Fruit fly (Drosophila melanogaster) whole organism, prepupa: ENCODE measurements around the gene CG14989.
A peak's percentile ranks its signal among the peaks of the same experiment; 100 is the strongest.

Source experiments
- CG11762 ChIP-seq: fragments of 200-800 bp; sonication (Bioruptor generic); optimal IDR thresholded peaks from 3 replicates; lab custom pipeline; 2016; ENCODE audit warnings: missing biosample characterization, missing genetic modification characterization; ENCODE audit not compliant: insufficient read depth
- CG1621 ChIP-seq: fragments of 200-800 bp; sonication (Bioruptor generic); optimal IDR thresholded peaks from 3 replicates; lab custom pipeline; 2018; ENCODE audit warnings: missing biosample characterization, mild to moderate bottlenecking, missing genetic modification characterization
- CG16779 ChIP-seq: fragments of 200-800 bp; sonication (Bioruptor generic); optimal IDR thresholded peaks from 3 replicates; lab custom pipeline; 2017; ENCODE audit warnings: missing biosample characterization, mild to moderate bottlenecking, missing genetic modification characterization
- CG3032 ChIP-seq: fragments of 200-800 bp; optimal IDR thresholded peaks from 2 replicates; lab custom pipeline; 2019; ENCODE audit warnings: missing biosample characterization, mild to moderate bottlenecking, missing genetic modification characterization, moderate library complexity
- CG32006 ChIP-seq: fragments of 200-800 bp; sonication (Bioruptor generic); optimal IDR thresholded peaks from 3 replicates; lab custom pipeline; 2017; ENCODE audit warnings: missing biosample characterization, mild to moderate bottlenecking, missing genetic modification characterization
- CG34406 ChIP-seq: fragments of 200-800 bp; sonication (Bioruptor generic); optimal IDR thresholded peaks from 3 replicates; lab custom pipeline; 2016; ENCODE audit warnings: missing biosample characterization, missing genetic modification characterization
- CG3919 ChIP-seq: fragments of 200-800 bp; sonication (Bioruptor generic); optimal IDR thresholded peaks from 3 replicates; lab custom pipeline; 2016; ENCODE audit warnings: missing biosample characterization, missing genetic modification characterization
- CG6163 ChIP-seq: fragments of 200-800 bp; sonication (Bioruptor generic); IDR thresholded peaks from 3 replicates; pipeline ENCODE4 v1.3.6; 2022; ENCODE audit warnings: missing biosample characterization, missing genetic modification characterization
- CG6276 ChIP-seq: fragments of 200-800 bp; sonication (Bioruptor generic); optimal IDR thresholded peaks from 2 replicates; lab custom pipeline; 2017; ENCODE audit warnings: missing biosample characterization, mild to moderate bottlenecking, missing genetic modification characterization
- CG6808 ChIP-seq: fragments of 200-800 bp; sonication (Bioruptor generic); optimal IDR thresholded peaks from 3 replicates; lab custom pipeline; 2017; ENCODE audit warnings: missing biosample characterization, missing genetic modification characterization, mild to moderate bottlenecking, moderate library complexity, missing genetic modification reagents
- CG6854 ChIP-seq: fragments of 200-800 bp; sonication (Bioruptor generic); optimal IDR thresholded peaks from 2 replicates; lab custom pipeline; 2017; ENCODE audit warnings: missing biosample characterization, mild to moderate bottlenecking, missing genetic modification characterization
- CG8119 ChIP-seq: fragments of 200-800 bp; sonication (Bioruptor generic); IDR thresholded peaks from 3 replicates; pipeline ENCODE4 v1.3.6; 2022; ENCODE audit warnings: missing biosample characterization, missing genetic modification characterization
- CG8632 ChIP-seq: fragments of 200-800 bp; sonication (Bioruptor generic); optimal IDR thresholded peaks from 3 replicates; lab custom pipeline; 2016; ENCODE audit warnings: missing biosample characterization, missing genetic modification characterization
- Eip78C ChIP-seq: fragments of 200-800 bp; sonication (Bioruptor generic); peaks from one replicate; lab custom pipeline; 2016; ENCODE audit warnings: missing biosample characterization, missing genetic modification characterization
- Ets21C ChIP-seq: fragments of 200-800 bp; sonication (Bioruptor generic); optimal IDR thresholded peaks from 3 replicates; lab custom pipeline; 2016; ENCODE audit warnings: missing biosample characterization, missing genetic modification characterization
- Ets96B ChIP-seq: fragments of 200-800 bp; optimal IDR thresholded peaks from 2 replicates; lab custom pipeline; 2019; ENCODE audit warnings: missing biosample characterization, mild to moderate bottlenecking, missing genetic modification characterization, moderate library complexity
- Hr38 ChIP-seq: sonication (Bioruptor generic); optimal IDR thresholded peaks from 2 replicates; lab custom pipeline; 2016; ENCODE audit warnings: missing biosample characterization, missing genetic modification characterization
- Hr4 ChIP-seq: fragments of 200-800 bp; sonication (Bioruptor generic); optimal IDR thresholded peaks from 3 replicates; lab custom pipeline; 2016; ENCODE audit warnings: missing biosample characterization, missing genetic modification characterization
- Lpt ChIP-seq: fragments of 200-800 bp; sonication (Bioruptor generic); optimal IDR thresholded peaks from 3 replicates; lab custom pipeline; 2016; ENCODE audit warnings: missing biosample characterization, missing genetic modification characterization
- Met ChIP-seq: fragments of 200-800 bp; sonication (Bioruptor generic); optimal IDR thresholded peaks from 3 replicates; lab custom pipeline; 2016; ENCODE audit warnings: missing biosample characterization, missing genetic modification characterization
- Smox ChIP-seq: fragments of 200-800 bp; sonication (Bioruptor generic); optimal IDR thresholded peaks from 3 replicates; lab custom pipeline; 2016; ENCODE audit warnings: missing biosample characterization, missing genetic modification characterization
- acj6 ChIP-seq: fragments of 200-800 bp; sonication (Bioruptor generic); optimal IDR thresholded peaks from 3 replicates; lab custom pipeline; 2016; ENCODE audit warnings: missing biosample characterization, missing genetic modification characterization
- dac ChIP-seq: fragments of 200-800 bp; sonication (Bioruptor generic); optimal IDR thresholded peaks from 2 replicates; lab custom pipeline; 2017; ENCODE audit warnings: missing biosample characterization, mild to moderate bottlenecking, missing genetic modification characterization
- eg ChIP-seq: fragments of 200-800 bp; sonication (Bioruptor generic); IDR thresholded peaks from 3 replicates; pipeline ENCODE4 v1.3.6; 2022; ENCODE audit warnings: missing biosample characterization, missing genetic modification characterization
- esn ChIP-seq: fragments of 200-800 bp; sonication (Bioruptor generic); optimal IDR thresholded peaks from 2 replicates; lab custom pipeline; 2016; ENCODE audit warnings: missing biosample characterization, mild to moderate bottlenecking, missing genetic modification characterization, moderate library complexity
- fd59A ChIP-seq: fragments of 200-800 bp; sonication (Bioruptor generic); optimal IDR thresholded peaks from 2 replicates; lab custom pipeline; 2017; ENCODE audit warnings: missing biosample characterization, mild to moderate bottlenecking, missing genetic modification characterization, missing genetic modification reagents
- fd85E ChIP-seq: fragments of 200-800 bp; sonication (Bioruptor generic); optimal IDR thresholded peaks from 3 replicates; lab custom pipeline; 2016; ENCODE audit warnings: missing biosample characterization, missing genetic modification characterization
- lz ChIP-seq: fragments of 200-800 bp; sonication (Bioruptor generic); optimal IDR thresholded peaks from 3 replicates; lab custom pipeline; 2016; ENCODE audit warnings: missing biosample characterization, missing genetic modification characterization
- pdm3 ChIP-seq: fragments of 200-800 bp; sonication (Bioruptor generic); optimal IDR thresholded peaks from 3 replicates; lab custom pipeline; 2016; ENCODE audit warnings: missing biosample characterization, missing genetic modification characterization
- ss ChIP-seq, 2 experiments: fragments of 200-800 bp; sonication (Bioruptor generic); optimal IDR thresholded peaks; 2 replicates in 1 of 2; 3 replicates in 1 of 2; lab custom pipeline; 2017 to 2018; ENCODE audit warnings: mild to moderate bottlenecking in 2 of 2, missing biosample characterization in 2 of 2, missing genetic modification characterization in 2 of 2, moderate library complexity in 1 of 2
- svp ChIP-seq: fragments of 200-800 bp; sonication (Bioruptor generic); peaks from one replicate; lab custom pipeline; 2016; ENCODE audit warnings: missing biosample characterization, missing genetic modification characterization

Gene CG14989

DNA sequence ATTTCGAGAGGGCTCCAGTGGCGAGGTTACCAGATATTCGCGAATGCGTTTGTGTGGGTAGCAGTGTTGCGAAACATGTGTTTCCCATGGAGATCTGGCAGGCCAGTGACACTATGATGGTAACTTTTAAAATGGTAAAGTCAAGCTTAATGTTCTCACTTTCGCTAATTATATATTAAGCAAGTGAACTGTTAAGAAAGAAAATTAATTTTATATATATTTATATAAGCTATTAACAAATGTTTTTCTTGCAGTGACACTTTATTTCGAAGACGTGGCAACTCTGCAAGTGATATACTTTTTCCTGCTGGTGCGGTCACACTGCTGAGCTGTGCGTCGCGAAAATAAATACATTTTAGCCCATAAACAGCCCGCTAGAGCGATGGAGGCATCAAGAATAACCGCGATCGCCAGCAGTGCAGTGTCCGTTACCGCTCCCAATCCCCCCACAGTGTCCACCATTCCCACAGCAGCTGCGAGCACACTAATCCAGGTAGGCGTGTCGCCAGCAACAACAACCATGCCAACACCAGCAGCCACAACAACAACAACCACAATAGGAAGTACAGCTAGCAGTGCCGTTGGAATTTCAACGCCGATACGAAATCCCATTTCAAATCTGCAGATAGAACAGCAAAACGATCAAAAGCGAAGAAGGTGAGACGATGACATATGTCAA, 47.0 kb upstream of the CG14989 start, which contains the start of the genes CG11593 and Rcd5 (continued):
- TF ChIP-seq CG8632 (peak; percentile 24), fd85E (GFP tag; lab: Kevin White, UChicago) (no peak), esn (GFP tag; lab: Kevin White, UChicago) (no peak), CG1621 (tag; lab: Kevin White, UChicago) (no peak), CG34406 (no peak), CG32006 (peak; percentile 66), pdm3 (GFP tag; lab: Kevin White, UChicago) (no peak)

DNA sequence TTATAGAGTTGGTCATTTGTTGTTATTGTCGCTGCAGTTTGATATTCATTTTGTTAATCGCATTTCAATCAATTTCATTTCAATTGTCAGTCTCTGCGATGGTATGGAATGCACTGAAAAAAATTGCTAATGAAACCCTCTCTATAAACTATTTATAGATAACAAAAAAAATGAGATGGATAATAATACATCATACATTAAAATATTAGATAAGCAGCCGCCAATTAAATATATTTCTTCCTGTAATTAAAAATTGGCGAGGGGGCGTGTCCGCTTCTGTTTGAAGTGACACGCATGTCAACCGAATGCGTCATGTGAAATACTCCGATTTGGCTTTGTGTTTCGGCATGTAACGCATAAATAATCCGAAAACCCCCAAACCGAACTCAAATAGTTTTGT, 42.9 kb upstream of the CG14989 start:
- TF ChIP-seq CG6808 (GFP tag; lab: Kevin White, UChicago) (no peak), eg (GFP tag; lab: Robert Waterston, UW) (0 out of 3 replicates have a peak, but pooled peaks have one; percentile 14)
- TF ChIP-seq, all 60 proteins: peak for 1

dm6 chr3L:4046289-4046688, 41.1 kb upstream of the CG14989 start, which contains the start of gene CG1136:
TSS of gene CG1136 (plus strand) at chr3L:4046596.
- TF ChIP-seq Smox (GFP tag; lab: Kevin White, UChicago) (no peak), Hr4 (no peak), eg (GFP tag; lab: Robert Waterston, UW) (0 out of 3 replicates have a peak, but pooled peaks have one; percentile 11), CG1621 (tag; lab: Kevin White, UChicago) (no peak), CG6854 (no peak), CG6276 (GFP tag; lab: Kevin White, UChicago) (no peak), CG6808 (GFP tag; lab: Kevin White, UChicago) (no peak), Ets21C (no peak)

dm6 chr3L:4047635-4048034, 39.7 kb upstream of the CG14989 start, which contains the start of gene Dpy-30L2:
TSS of gene Dpy-30L2 (minus strand) at chr3L:4047735.
- TF ChIP-seq CG11762 (no peak), ss (GFP tag; optimal IDR thresholded peaks at IDR 0.05; lab: Kevin White, UChicago) (no peak), Met (GFP tag; lab: Kevin White, UChicago) (no peak), CG6808 (GFP tag; lab: Kevin White, UChicago) (no peak), CG3032 (no peak), CG6276 (GFP tag; lab: Kevin White, UChicago) (no peak), lz (no peak), CG8119 (GFP tag; lab: Robert Waterston, UW) (no peak), CG6163 (GFP tag; lab: Robert Waterston, UW) (no peak), fd59A (GFP tag; lab: Kevin White, UChicago) (no peak), CG3919 (GFP tag; lab: Kevin White, UChicago) (no peak), svp (GFP tag; lab: Kevin White, UChicago) (no peak), CG1621 (tag; lab: Kevin White, UChicago) (no peak), Hr38 (no peak), dac (GFP tag; lab: Kevin White, UChicago) (no peak), CG16779 (tag; lab: Kevin White, UChicago) (no peak), pdm3 (GFP tag; lab: Kevin White, UChicago) (no peak), CG32006 (no peak), Ets96B (tag; lab: Kevin White, UChicago) (no peak), acj6 (GFP tag; lab: Kevin White, UChicago) (no peak)

DNA sequence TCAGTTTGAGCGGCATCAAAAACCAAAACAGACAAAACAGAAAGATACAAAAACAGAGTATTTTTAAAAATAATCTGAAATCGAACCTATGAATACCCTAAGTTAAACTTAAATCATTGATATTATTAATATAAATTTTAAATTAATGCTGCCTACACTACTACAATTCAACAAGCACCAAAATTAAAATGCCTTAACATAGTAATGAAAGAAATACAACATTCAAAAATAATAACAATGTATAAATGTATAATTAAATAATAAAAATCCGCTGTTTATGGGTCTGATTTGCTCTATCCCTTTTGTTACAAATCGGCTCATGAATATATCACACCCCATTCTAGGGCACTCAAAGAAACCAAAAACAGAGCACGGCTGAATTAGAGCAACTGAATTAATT, 38.3 kb upstream of the CG14989 start:
- TF ChIP-seq Lpt (GFP tag; lab: Kevin White, UChicago) (no peak), Eip78C (peak; percentile 30)
- TF ChIP-seq, all 60 proteins: peak for 1
